Worm (Caenorhabditis elegans) whole organism, L4/young adult: ENCODE data around the gene nhr-19.

Experiments
- dao-5 ChIP-seq: sonication (generic microtip); optimal IDR thresholded peaks from 2 replicates; lab custom pipeline; 2016; ENCODE audit warnings: missing genotype, missing genetic modification characterization, moderate library complexity, missing compliant biosample characterization
- him-1 ChIP-seq: sonication (generic microtip); optimal IDR thresholded peaks from 2 replicates; lab custom pipeline; 2016; ENCODE audit warnings: missing genotype, missing genetic modification reagents, missing genetic modification characterization, missing compliant biosample characterization

DNA sequence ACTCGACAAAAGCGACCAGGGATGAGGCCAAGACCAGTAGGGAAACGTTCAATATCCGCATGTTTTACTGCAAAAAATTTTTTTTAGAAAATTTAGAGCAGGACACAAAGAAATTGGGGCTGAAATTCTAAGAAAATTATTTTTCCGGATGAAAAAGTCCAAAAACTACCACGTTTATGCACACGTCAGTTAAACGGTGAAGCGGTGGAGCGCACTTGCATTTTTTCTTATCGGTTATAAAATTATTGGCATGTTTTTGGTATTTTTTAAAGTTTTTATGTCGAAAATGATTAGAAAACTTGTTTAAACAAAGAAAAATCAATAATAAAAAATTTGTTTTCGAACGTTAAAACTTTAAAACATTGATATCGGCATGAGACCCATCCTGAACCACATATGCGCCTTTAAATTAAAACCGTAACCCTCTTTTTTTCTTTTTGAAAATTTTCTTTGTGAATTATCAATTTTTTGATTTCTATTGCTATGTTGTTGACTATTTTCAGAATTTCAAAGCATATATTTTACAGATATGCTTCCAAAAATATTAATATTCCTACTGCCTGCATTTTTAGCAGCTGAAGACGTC is 18.9 kb upstream of the nhr-19 start, which contains the start of the genes dnj-20 and ZK1307.8:
- TF ChIP-seq dao-5 (tag; lab: Kevin White, UChicago), result no peak
- TF ChIP-seq him-1 (tag; lab: Kevin White, UChicago), result no peak
